Fruit fly (Drosophila melanogaster) whole organism, embryonic: ENCODE data around the gene Cerk.

Experiments
- Atf6 ChIP-seq: fragments of 200-800 bp; sonication (Bioruptor generic); IDR thresholded peaks from 2 replicates; pipeline ENCODE4 v1.3.6; 2022; ENCODE audit warnings: missing biosample characterization, missing genetic modification characterization
- Awh ChIP-seq: fragments of 200-800 bp; sonication (Bioruptor generic); IDR thresholded peaks from 2 replicates; pipeline ENCODE4, ENCODE4 v1.3.6; 2022; ENCODE audit warnings: missing biosample characterization, missing genetic modification characterization
- Bgb ChIP-seq: fragments of 200-800 bp; sonication (Bioruptor generic); IDR thresholded peaks from 2 replicates; pipeline ENCODE4 v1.3.6; 2022; ENCODE audit warnings: missing biosample characterization, missing genetic modification characterization; ENCODE audit not compliant: partially characterized antibody
- Bteb2 ChIP-seq: fragments of 200-800 bp; sonication (Bioruptor generic); optimal IDR thresholded peaks from 2 replicates; lab custom pipeline; 2016; ENCODE audit warnings: missing biosample characterization, missing genetic modification characterization
- CG10979 ChIP-seq: fragments of 200-800 bp; sonication (Bioruptor generic); optimal IDR thresholded peaks from 2 replicates; lab custom pipeline; 2018; ENCODE audit warnings: missing biosample characterization, mild to moderate bottlenecking, missing genetic modification characterization, moderate library complexity
- CG12236 ChIP-seq: fragments of 200-800 bp; sonication (Bioruptor generic); optimal IDR thresholded peaks from 2 replicates; lab custom pipeline; 2016; ENCODE audit warnings: missing biosample characterization, missing genetic modification characterization
- CG13123 ChIP-seq: fragments of 200-800 bp; sonication (Bioruptor generic); optimal IDR thresholded peaks from 2 replicates; lab custom pipeline; 2016; ENCODE audit warnings: missing biosample characterization, missing genetic modification characterization
- CG14667 ChIP-seq: fragments of 200-800 bp; sonication (Bioruptor generic); IDR thresholded peaks from 2 replicates; pipeline ENCODE4 v1.3.6; 2022; ENCODE audit warnings: missing biosample characterization, missing genetic modification characterization
- CG1529 ChIP-seq: fragments of 200-800 bp; sonication (Bioruptor generic); optimal IDR thresholded peaks from 3 replicates; lab custom pipeline; 2018; ENCODE audit warnings: missing biosample characterization, missing genetic modification characterization
- CG17359 ChIP-seq: fragments of 200-800 bp; sonication (Bioruptor generic); optimal IDR thresholded peaks from 3 replicates; lab custom pipeline; 2018; ENCODE audit warnings: missing biosample characterization, mild to moderate bottlenecking, missing genetic modification characterization, moderate library complexity
- CG31441 ChIP-seq: fragments of 200-800 bp; sonication (Bioruptor generic); IDR thresholded peaks from 2 replicates; pipeline ENCODE4 v1.3.6; 2022; ENCODE audit warnings: missing biosample characterization, missing genetic modification characterization
- CG3726 ChIP-seq: fragments of 200-800 bp; sonication (Bioruptor generic); IDR thresholded peaks from 3 replicates; pipeline ENCODE4, ENCODE4 v1.3.6; 2022; ENCODE audit warnings: missing biosample characterization, missing genetic modification characterization
- CG3847 ChIP-seq: fragments of 200-800 bp; sonication (Bioruptor generic); IDR thresholded peaks from 2 replicates; pipeline ENCODE4 v1.3.6; 2022; ENCODE audit warnings: missing biosample characterization, missing genetic modification characterization
- CG3995 ChIP-seq: fragments of 200-800 bp; sonication (Bioruptor generic); optimal IDR thresholded peaks from 3 replicates; lab custom pipeline; 2016; ENCODE audit warnings: missing biosample characterization, missing genetic modification characterization
- CG6791 ChIP-seq: fragments of 200-800 bp; sonication (Bioruptor generic); IDR thresholded peaks from 3 replicates; pipeline ENCODE4 v1.3.6; 2022; ENCODE audit warnings: missing biosample characterization, missing genetic modification characterization; ENCODE audit not compliant: partially characterized antibody
- CG8281 ChIP-seq: fragments of 200-800 bp; sonication (Bioruptor generic); optimal IDR thresholded peaks from 2 replicates; lab custom pipeline; 2018; ENCODE audit warnings: missing biosample characterization, mild to moderate bottlenecking, missing genetic modification characterization, moderate library complexity
- CG9932 ChIP-seq: fragments of 200-800 bp; sonication (Bioruptor generic); IDR thresholded peaks from 2 replicates; pipeline ENCODE4 v1.3.6; 2022; ENCODE audit warnings: missing biosample characterization, missing genetic modification characterization
- Deaf1 ChIP-seq: fragments of 200-800 bp; optimal IDR thresholded peaks from 3 replicates; lab custom pipeline; 2019; ENCODE audit warnings: missing biosample characterization, mild to moderate bottlenecking, missing genetic modification characterization, moderate library complexity
- Dek ChIP-seq: fragments of 200-800 bp; sonication (Bioruptor generic); optimal IDR thresholded peaks from 3 replicates; lab custom pipeline; 2019; ENCODE audit warnings: missing biosample characterization, mild to moderate bottlenecking, missing genetic modification characterization, moderate library complexity
- Dip3 ChIP-seq: fragments of 200-800 bp; sonication (Bioruptor generic); optimal IDR thresholded peaks from 3 replicates; lab custom pipeline; 2016; ENCODE audit warnings: missing biosample characterization, missing genetic modification characterization
- Dll ChIP-seq: fragments of 200-800 bp; sonication (Bioruptor generic); IDR thresholded peaks from 4 replicates; pipeline ENCODE4 v1.3.6; 2022; ENCODE audit warnings: missing biosample characterization, missing genetic modification characterization; ENCODE audit not compliant: partially characterized antibody
- Dref ChIP-seq: fragments of 200-800 bp; sonication (Bioruptor generic); IDR thresholded peaks from 2 replicates; pipeline ENCODE4 v1.3.6; 2022; ENCODE audit warnings: missing biosample characterization, missing genetic modification characterization
- Drgx ChIP-seq: fragments of 200-800 bp; sonication (Bioruptor generic); IDR thresholded peaks from 2 replicates; pipeline ENCODE4 v1.3.6; 2022; ENCODE audit warnings: missing biosample characterization, missing genetic modification characterization
- HLH54F ChIP-seq: fragments of 200-800 bp; sonication (Bioruptor generic); optimal IDR thresholded peaks from 3 replicates; lab custom pipeline; 2016; ENCODE audit warnings: missing biosample characterization, missing genetic modification characterization
- Max ChIP-seq: fragments of 200-800 bp; sonication (Bioruptor generic); optimal IDR thresholded peaks from 2 replicates; lab custom pipeline; 2016; ENCODE audit warnings: missing biosample characterization, mild to moderate bottlenecking, missing genetic modification characterization
- Spps ChIP-seq: fragments of 200-800 bp; sonication (Bioruptor generic); optimal IDR thresholded peaks from 2 replicates; lab custom pipeline; 2018; ENCODE audit warnings: missing biosample characterization, mild to moderate bottlenecking, missing genetic modification characterization
- Sry-δ ChIP-seq: fragments of 200-800 bp; sonication (Bioruptor generic); optimal IDR thresholded peaks from 2 replicates; lab custom pipeline; 2016; ENCODE audit warnings: missing biosample characterization, missing genetic modification characterization
- ab ChIP-seq: fragments of 200-800 bp; sonication (Bioruptor generic); optimal IDR thresholded peaks from 2 replicates; lab custom pipeline; 2016; ENCODE audit warnings: missing biosample characterization, missing genetic modification characterization
- bigmax ChIP-seq: fragments of 200-800 bp; sonication (Bioruptor generic); optimal IDR thresholded peaks from 2 replicates; lab custom pipeline; 2018; ENCODE audit warnings: missing biosample characterization, mild to moderate bottlenecking, missing genetic modification characterization
- crol ChIP-seq: fragments of 200-800 bp; sonication (Bioruptor generic); IDR thresholded peaks from 2 replicates; pipeline ENCODE4 v1.3.6; 2022; ENCODE audit warnings: missing biosample characterization, missing genetic modification characterization
- dan ChIP-seq: fragments of 200-800 bp; sonication (Bioruptor generic); IDR thresholded peaks from 2 replicates; pipeline ENCODE4 v1.3.6; 2022; ENCODE audit warnings: missing biosample characterization, missing genetic modification characterization
- dmrt99B ChIP-seq: fragments of 200-800 bp; sonication (Bioruptor generic); optimal IDR thresholded peaks from 2 replicates; lab custom pipeline; 2018; ENCODE audit warnings: missing biosample characterization, mild to moderate bottlenecking, missing genetic modification characterization, moderate library complexity
- dpn ChIP-seq, 2 experiments: fragments of 200-800 bp; sonication (Bioruptor generic); optimal IDR thresholded peaks; 3 replicates each; lab custom pipeline; 2016; ENCODE audit warnings: missing biosample characterization in 2 of 2, missing genetic modification characterization in 2 of 2
- esg ChIP-seq: fragments of 200-800 bp; sonication (Bioruptor generic); conservative IDR thresholded peaks from 2 replicates; pipeline ENCODE4 v1.3.6; 2022; ENCODE audit warnings: missing biosample characterization, missing genetic modification characterization
- fd64A ChIP-seq: fragments of 200-800 bp; sonication (Bioruptor generic); optimal IDR thresholded peaks from 3 replicates; lab custom pipeline; 2018; ENCODE audit warnings: missing biosample characterization, mild to moderate bottlenecking, missing genetic modification characterization
- ftz-f1 ChIP-seq: fragments of 200-800 bp; sonication (Bioruptor generic); optimal IDR thresholded peaks from 2 replicates; lab custom pipeline; 2016; ENCODE audit warnings: missing biosample characterization, missing genetic modification characterization
- fu2 ChIP-seq: fragments of 200-800 bp; sonication (Bioruptor generic); optimal IDR thresholded peaks from 2 replicates; lab custom pipeline; 2016; ENCODE audit warnings: missing biosample characterization, missing genetic modification characterization
- grn ChIP-seq: fragments of 200-800 bp; sonication (Bioruptor generic); optimal IDR thresholded peaks from 3 replicates; lab custom pipeline; 2017; ENCODE audit warnings: missing biosample characterization, missing genetic modification characterization
- inv ChIP-seq: fragments of 200-800 bp; sonication (Bioruptor generic); IDR thresholded peaks from 2 replicates; pipeline ENCODE4 v1.3.6; 2022; ENCODE audit warnings: missing biosample characterization, missing genetic modification characterization; ENCODE audit not compliant: partially characterized antibody
- kay ChIP-seq: fragments of 200-800 bp; sonication (Bioruptor generic); optimal IDR thresholded peaks from 2 replicates; lab custom pipeline; 2016; ENCODE audit warnings: missing biosample characterization, missing genetic modification characterization
- lilli ChIP-seq: fragments of 200-800 bp; sonication (Bioruptor generic); optimal IDR thresholded peaks from 3 replicates; lab custom pipeline; 2016; ENCODE audit warnings: missing biosample characterization, missing genetic modification characterization
- nerfin-2 ChIP-seq: fragments of 200-800 bp; sonication (Bioruptor generic); IDR thresholded peaks from 2 replicates; pipeline ENCODE4 v1.3.6; 2022; ENCODE audit warnings: missing biosample characterization, missing genetic modification characterization; ENCODE audit not compliant: partially characterized antibody
- phol ChIP-seq: fragments of 200-800 bp; sonication (Bioruptor generic); optimal IDR thresholded peaks from 3 replicates; lab custom pipeline; 2018; ENCODE audit warnings: missing biosample characterization, mild to moderate bottlenecking, missing genetic modification characterization, moderate library complexity
- ro ChIP-seq: fragments of 200-800 bp; sonication (Bioruptor generic); IDR thresholded peaks from 2 replicates; pipeline ENCODE4 v1.3.6; 2022; ENCODE audit warnings: missing biosample characterization, missing genetic modification characterization
- slou ChIP-seq: fragments of 200-800 bp; sonication (Bioruptor generic); optimal IDR thresholded peaks from 3 replicates; lab custom pipeline; 2016; ENCODE audit warnings: missing biosample characterization, missing genetic modification characterization
- stc ChIP-seq: fragments of 200-800 bp; sonication (Bioruptor generic); IDR thresholded peaks from 2 replicates; pipeline ENCODE4 v1.3.6; 2022; ENCODE audit warnings: missing biosample characterization, missing genetic modification characterization
- tio ChIP-seq: fragments of 200-800 bp; sonication (Bioruptor generic); optimal IDR thresholded peaks from 2 replicates; lab custom pipeline; 2017; ENCODE audit warnings: missing biosample characterization, missing genetic modification characterization, inconsistent platforms
- twi ChIP-seq: fragments of 200-800 bp; optimal IDR thresholded peaks from 2 replicates; lab custom pipeline; 2019; ENCODE audit warnings: missing biosample characterization, mild to moderate bottlenecking, missing genetic modification characterization, moderate library complexity
- unpg ChIP-seq: fragments of 200-800 bp; sonication (Bioruptor generic); optimal IDR thresholded peaks from 3 replicates; lab custom pipeline; 2018; ENCODE audit warnings: missing biosample characterization, mild to moderate bottlenecking, missing genetic modification characterization, moderate library complexity
- vfl ChIP-seq: fragments of 200-800 bp; sonication (Bioruptor generic); optimal IDR thresholded peaks from 2 replicates; lab custom pipeline; 2016; ENCODE audit warnings: missing biosample characterization, missing genetic modification characterization
- yki ChIP-seq: fragments of >200 bp; optimal IDR thresholded peaks from 3 replicates; lab custom pipeline; 2018
- z ChIP-seq: fragments of 200-800 bp; sonication (Bioruptor generic); IDR thresholded peaks from 3 replicates; pipeline ENCODE4 v1.3.6; 2022; ENCODE audit warnings: missing biosample characterization, missing genetic modification characterization

Cerk gene

dm6 chr3R:5371563-5371962, 3.5 kb upstream of the Cerk start, which contains the start of gene Polr2F (continued):
- peak; percentile 95 for TF ChIP-seq fu2 (GFP tag; lab: Kevin White, UChicago)
- TF ChIP-seq z (GFP tag; lab: Robert Waterston, UW): no peak
- 0 out of 2 replicates have a peak, but pooled peaks have one; percentile 42 for TF ChIP-seq esg (GFP tag; lab: Robert Waterston, UW)
- TF ChIP-seq CG3995 (GFP tag; lab: Kevin White, UChicago): peak; percentile 96
- peak; percentile 60 for TF ChIP-seq CG31441 (GFP tag; lab: Robert Waterston, UW)
- TF ChIP-seq Bteb2 (GFP tag; lab: Kevin White, UChicago): peak; percentile 82
- peak; percentile 93 for TF ChIP-seq Dref (GFP tag; lab: Robert Waterston, UW)
- TF ChIP-seq ab (GFP tag; lab: Kevin White, UChicago): peak; percentile 63
- TF ChIP-seq Deaf1 (tag; lab: Kevin White, UChicago): peak; percentile 15
- peak; percentile 95 for TF ChIP-seq lilli (GFP tag; lab: Kevin White, UChicago)
- TF ChIP-seq CG6791 (GFP tag; lab: Robert Waterston, UW): peak; percentile 57; the same call in 1 of the 3 replicates
- peak; percentile 71 for TF ChIP-seq kay (GFP tag; lab: Kevin White, UChicago)
- no peak for TF ChIP-seq fd64A
- TF ChIP-seq CG13123 (GFP tag; lab: Kevin White, UChicago): peak; percentile 78
- TF ChIP-seq dpn (GFP tag; optimal IDR thresholded peaks at IDR 0.05; lab: Kevin White, UChicago): peak; percentile 93 to 95
- peak; percentile 95 for TF ChIP-seq Max (GFP tag; lab: Kevin White, UChicago)
- peak; percentile 63 for TF ChIP-seq slou (GFP tag; lab: Kevin White, UChicago)
- TF ChIP-seq stc: no peak
- TF ChIP-seq CG3847 (GFP tag; lab: Robert Waterston, UW): peak; percentile 94
- TF ChIP-seq Dek (tag; lab: Kevin White, UChicago): peak; percentile 79
- peak; percentile 70 for TF ChIP-seq Atf6 (GFP tag; lab: Robert Waterston, UW)
- TF ChIP-seq CG9932 (GFP tag; lab: Robert Waterston, UW): peak; percentile 98
- TF ChIP-seq inv (GFP tag; lab: Robert Waterston, UW): peak; percentile 26; the same call in 1 of the 2 replicates
- no peak for TF ChIP-seq dmrt99B (tag; lab: Kevin White, UChicago)
- TF ChIP-seq Drgx (GFP tag; lab: Robert Waterston, UW): peak; percentile 63
- peak; percentile 2 for TF ChIP-seq CG1529
- peak; percentile 78 for TF ChIP-seq phol
- TF ChIP-seq CG17359 (tag; lab: Kevin White, UChicago): peak; percentile 71
- no peak for TF ChIP-seq tio (GFP tag; lab: Kevin White, UChicago)
- TF ChIP-seq Awh (GFP tag; lab: Robert Waterston, UW): peak; percentile 28; the same call in 1 of the 2 replicates
- peak; percentile 49 for TF ChIP-seq CG10979 (tag; lab: Kevin White, UChicago)
- no peak for TF ChIP-seq crol (GFP tag; lab: Robert Waterston, UW)
- TF ChIP-seq CG12236 (GFP tag; lab: Kevin White, UChicago): peak; percentile 42
- 0 out of 4 replicates have a peak, but pooled peaks have one; percentile 45 for TF ChIP-seq Dll (GFP tag; lab: Robert Waterston, UW)
- TF ChIP-seq Dip3 (GFP tag; lab: Kevin White, UChicago): peak; percentile 92
- peak; percentile 96 for TF ChIP-seq HLH54F
- peak; percentile 86 for TF ChIP-seq ftz-f1 (GFP tag; lab: Kevin White, UChicago)
- TF ChIP-seq bigmax (GFP tag; lab: Kevin White, UChicago): peak; percentile 68
- peak; percentile 75 for TF ChIP-seq Sry-δ (GFP tag; lab: Kevin White, UChicago)
- no peak for TF ChIP-seq yki
- TF ChIP-seq grn: no peak
- peak; percentile 54 for TF ChIP-seq unpg (GFP tag; lab: Kevin White, UChicago)
- TF ChIP-seq Bgb: peak; percentile 63
- TF ChIP-seq Spps: no peak
- TF ChIP-seq CG3726 (GFP tag; lab: Robert Waterston, UW): peak; percentile 17; the same call in 1 of the 3 replicates
- no peak for TF ChIP-seq dan
- TF ChIP-seq twi (tag; lab: Kevin White, UChicago): peak; percentile 63
- no peak for TF ChIP-seq CG8281 (tag; lab: Kevin White, UChicago)
- peak; percentile 74 for TF ChIP-seq CG14667 (GFP tag; lab: Robert Waterston, UW)
- no peak for TF ChIP-seq ro (GFP tag; lab: Robert Waterston, UW)
- no peak for TF ChIP-seq nerfin-2
- TF ChIP-seq vfl (GFP tag; lab: Kevin White, UChicago): peak; percentile 91
